Fruit fly (Drosophila melanogaster): ENCODE results near the gene mub.

DNA sequence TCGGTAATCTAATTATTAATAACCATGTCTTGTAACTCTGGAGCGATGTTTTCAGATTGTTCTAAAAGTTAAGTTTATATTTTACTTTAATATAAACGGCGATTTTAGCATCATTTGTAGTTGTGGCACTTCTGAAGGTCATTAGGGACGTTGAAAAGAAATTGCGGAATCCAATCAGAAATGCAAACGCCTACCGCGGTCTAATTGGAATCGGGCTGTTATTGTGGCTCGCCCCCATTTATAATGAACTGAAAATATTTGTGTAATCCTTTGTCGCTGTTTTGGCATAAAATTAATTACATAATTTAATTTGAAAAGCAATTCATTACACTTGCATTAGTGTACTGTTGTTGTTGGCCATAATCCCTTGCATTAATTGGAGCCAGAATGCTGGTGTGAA is 33.7 kb downstream of the mub start:
- TF ChIP-seq usp (GFP tag; optimal IDR thresholded peaks at IDR 0.05) (no peak), pan (optimal IDR thresholded peaks at IDR 0.05) (no peak), h (GFP tag; optimal IDR thresholded peaks at IDR 0.05) (no peak), Hnf4 (GFP tag; optimal IDR thresholded peaks at IDR 0.05) (no peak), Myc (optimal IDR thresholded peaks at IDR 0.05) (no peak), Rel (GFP tag; optimal IDR thresholded peaks at IDR 0.05) (no peak), Rel (tag; optimal IDR thresholded peaks at IDR 0.05) (no peak), psq (GFP tag; optimal IDR thresholded peaks at IDR 0.05) (no peak), CG9705 (GFP tag; optimal IDR thresholded peaks at IDR 0.05) (no peak), Dfd (GFP tag; optimal IDR thresholded peaks at IDR 0.05) (no peak), Dif (GFP tag; optimal IDR thresholded peaks at IDR 0.05; ENCODE audit: partially characterized antibody) (no peak)

Measured in whole organism, wandering third instar larva.